Fruit fly (Drosophila melanogaster) whole organism, embryonic: ENCODE measurements around the gene CG11085.

ENCODE experiments used
- CG11723 ChIP-seq: fragments of 200-800 bp; sonication (Bioruptor generic); optimal IDR thresholded peaks from 2 replicates; lab custom pipeline; 2017; ENCODE audit warnings: missing biosample characterization, mild to moderate bottlenecking, missing genetic modification characterization
- CG8281 ChIP-seq: fragments of 200-800 bp; sonication (Bioruptor generic); optimal IDR thresholded peaks from 2 replicates; lab custom pipeline; 2018; ENCODE audit warnings: missing biosample characterization, mild to moderate bottlenecking, missing genetic modification characterization, moderate library complexity
- CG9215 ChIP-seq: fragments of 200-800 bp; sonication (Bioruptor generic); IDR thresholded peaks from 2 replicates; pipeline ENCODE4 v1.3.6; 2022; ENCODE audit warnings: missing biosample characterization, missing genetic modification characterization
- Fer3 ChIP-seq: fragments of 200-800 bp; sonication (Bioruptor generic); optimal IDR thresholded peaks from 2 replicates; lab custom pipeline; 2018; ENCODE audit warnings: missing biosample characterization, mild to moderate bottlenecking, missing genetic modification characterization, moderate library complexity
- Gsc ChIP-seq: fragments of 200-800 bp; sonication (Bioruptor generic); IDR thresholded peaks from 2 replicates; pipeline ENCODE4 v1.3.6; 2022; ENCODE audit warnings: missing biosample characterization, missing genetic modification characterization
- HHEX ChIP-seq: fragments of 200-800 bp; sonication (Bioruptor generic); optimal IDR thresholded peaks from 3 replicates; lab custom pipeline; 2017; ENCODE audit warnings: missing biosample characterization, mild to moderate bottlenecking, missing genetic modification characterization, missing genetic modification reagents
- Hr51 ChIP-seq, 2 experiments: fragments of 200-800 bp; sonication (Bioruptor generic); optimal IDR thresholded peaks; 2 replicates in 1 of 2; 3 replicates in 1 of 2; lab custom pipeline; 2016 to 2018; ENCODE audit warnings: missing biosample characterization in 2 of 2, missing genetic modification characterization in 2 of 2, mild to moderate bottlenecking in 1 of 2, moderate library complexity in 1 of 2
- MESR4 ChIP-seq: fragments of 200-800 bp; sonication (Bioruptor generic); optimal IDR thresholded peaks from 2 replicates; lab custom pipeline; 2018; ENCODE audit warnings: missing biosample characterization, mild to moderate bottlenecking, missing genetic modification characterization, moderate library complexity
- Rfx ChIP-seq: fragments of 200-800 bp; sonication (Bioruptor generic); IDR thresholded peaks from 2 replicates; pipeline ENCODE4 v1.3.6; 2022; ENCODE audit warnings: missing biosample characterization, missing genetic modification characterization
- Side ChIP-seq: fragments of 200-800 bp; sonication (Bioruptor generic); optimal IDR thresholded peaks from 2 replicates; lab custom pipeline; 2016; ENCODE audit warnings: missing biosample characterization, missing genetic modification characterization
- ac ChIP-seq: fragments of 200-800 bp; sonication (Bioruptor generic); optimal IDR thresholded peaks from 3 replicates; lab custom pipeline; 2017; ENCODE audit warnings: missing biosample characterization, mild to moderate bottlenecking, missing genetic modification characterization
- sr ChIP-seq: fragments of 200-800 bp; sonication (Bioruptor generic); IDR thresholded peaks from 3 replicates; pipeline ENCODE4 v1.3.6; 2022; ENCODE audit warnings: missing biosample characterization, missing genetic modification characterization

dm6 chrX:12633992-12634391, 17.9 kb downstream of the CG11085 start:
- TF ChIP-seq Fer3 (tag; lab: Kevin White, UChicago) (no peak), CG8281 (tag; lab: Kevin White, UChicago) (no peak), sr (GFP tag; lab: Robert Waterston, UW) (no peak), HHEX (no peak), Side (no peak), Gsc (GFP tag; lab: Robert Waterston, UW) (no peak), CG11723 (GFP tag; lab: Kevin White, UChicago) (no peak), Rfx (GFP tag; lab: Robert Waterston, UW) (no peak), MESR4 (no peak), CG9215 (GFP tag; lab: Robert Waterston, UW) (no peak), ac (GFP tag; lab: Kevin White, UChicago) (no peak), Hr51 (GFP tag; optimal IDR thresholded peaks at IDR 0.05; lab: Kevin White, UChicago) (no peak)
